Worm (Caenorhabditis elegans) whole organism, early embryonic: ENCODE data around the gene clec-118.

Experiments used
- B0310.2 ChIP-seq: sonication (generic microtip); optimal IDR thresholded peaks from 2 replicates; lab custom pipeline; 2016; ENCODE audit warnings: mild to moderate bottlenecking, missing genetic modification characterization, missing compliant biosample characterization
- F13C5.2 ChIP-seq: sonication (generic microtip); optimal IDR thresholded peaks from 2 replicates; lab custom pipeline; 2017; ENCODE audit warnings: mild to moderate bottlenecking, missing genetic modification characterization, inconsistent platforms, missing compliant biosample characterization
- aly-1 ChIP-seq: sonication (generic microtip); optimal IDR thresholded peaks from 2 replicates; lab custom pipeline; 2016; ENCODE audit warnings: missing genetic modification characterization, missing compliant biosample characterization
- ama-1 ChIP-seq: fragments of 150-350 bp; optimal IDR thresholded peaks from 2 replicates; lab custom pipeline; 2014
- ceh-36 ChIP-seq: sonication (generic microtip); optimal IDR thresholded peaks from 2 replicates; lab custom pipeline; 2016; ENCODE audit warnings: missing genetic modification characterization, inconsistent platforms, missing compliant biosample characterization
- ets-7 ChIP-seq: sonication (generic microtip); optimal IDR thresholded peaks from 2 replicates; lab custom pipeline; 2016; ENCODE audit warnings: missing genotype, missing genetic modification characterization, missing compliant biosample characterization
- flt-1 ChIP-seq: fragments of 200-800 bp; sonication (Bioruptor generic); IDR thresholded peaks from 2 replicates; pipeline ENCODE4 v1.3.6; 2022; ENCODE audit warnings: missing genetic modification characterization, missing compliant biosample characterization
- hmbx-1 ChIP-seq: sonication (generic microtip); optimal IDR thresholded peaks from 2 replicates; lab custom pipeline; 2016; ENCODE audit warnings: mild to moderate bottlenecking, missing genetic modification characterization, missing compliant biosample characterization
- scrt-1 ChIP-seq: fragments of 200-800 bp; sonication (Bioruptor generic); IDR thresholded peaks from 2 replicates; pipeline ENCODE4 v1.3.6; 2022; ENCODE audit warnings: missing genetic modification characterization, missing compliant biosample characterization
- sea-1 ChIP-seq: fragments of 200-800 bp; sonication (Bioruptor generic); conservative IDR thresholded peaks from 2 replicates; pipeline ENCODE4 v1.3.6; 2022; ENCODE audit warnings: missing genetic modification characterization, missing compliant biosample characterization
- tbx-11 ChIP-seq: fragments of 200-800 bp; sonication (Bioruptor generic); IDR thresholded peaks from 2 replicates; pipeline ENCODE4 v1.3.6; 2022; ENCODE audit warnings: missing genetic modification characterization, missing compliant biosample characterization
- tra-4 ChIP-seq: sonication (generic microtip); optimal IDR thresholded peaks from 2 replicates; lab custom pipeline; 2017; ENCODE audit warnings: missing genetic modification characterization, missing compliant biosample characterization

- no peak for TF ChIP-seq ama-1 (lab: Kevin White, UChicago)
- TF ChIP-seq scrt-1 (GFP tag; lab: Robert Waterston, UW): no peak
- no peak for TF ChIP-seq tbx-11 (GFP tag; lab: Robert Waterston, UW)
- no peak for TF ChIP-seq F13C5.2
- no peak for TF ChIP-seq sea-1 (GFP tag; lab: Robert Waterston, UW)
- no peak for TF ChIP-seq tra-4 (tag; lab: Kevin White, UChicago)
- TF ChIP-seq flt-1 (GFP tag; lab: Robert Waterston, UW): no peak
- no peak for TF ChIP-seq aly-1
- TF ChIP-seq ceh-36: no peak
- no peak for TF ChIP-seq hmbx-1 (tag; lab: Kevin White, UChicago)
- TF ChIP-seq ets-7 (tag; lab: Kevin White, UChicago): no peak
- TF ChIP-seq B0310.2 (tag; lab: Kevin White, UChicago): no peak
Observed at ce11 chrII:587533-587932, 24.7 kb downstream of the clec-118 start, which contains the start of gene fbxb-34.
